Worm (Caenorhabditis elegans): ENCODE results near the gene F36H9.10.

DNA sequence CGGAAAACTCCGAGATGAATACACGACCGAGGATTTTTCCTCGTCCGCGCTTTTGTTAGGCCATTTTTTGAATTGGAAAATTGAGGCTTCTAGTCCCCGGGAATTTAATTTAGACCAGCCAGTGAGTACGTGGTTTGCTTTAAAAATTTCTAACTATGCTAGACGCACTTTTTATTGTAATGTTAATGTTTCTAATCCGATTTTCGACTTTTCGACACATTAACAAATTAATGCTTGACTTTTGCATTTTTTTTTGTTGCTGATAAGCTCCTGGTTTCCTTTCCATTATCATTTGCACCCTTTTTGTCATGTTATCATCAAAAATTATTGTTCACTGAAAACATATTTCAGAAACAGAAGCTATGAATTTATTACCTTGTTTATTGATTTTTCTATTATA lies 41.1 kb upstream of the F36H9.10 start, which contains the start of gene clec-204:
- no peak for TF ChIP-seq ama-1 (optimal IDR thresholded peaks at IDR 0.05)
- TF ChIP-seq ceh-13 (GFP tag; optimal IDR thresholded peaks at IDR 0.05) = no peak
- TF ChIP-seq scrt-1 (GFP tag; IDR thresholded peaks at IDR 0.05) = no peak
- TF ChIP-seq hnd-1 (tag; optimal IDR thresholded peaks at IDR 0.05) = no peak
- TF ChIP-seq flt-1 (GFP tag; IDR thresholded peaks at IDR 0.05) = no peak
- no peak for TF ChIP-seq ceh-36 (tag; optimal IDR thresholded peaks at IDR 0.05)
- no peak for TF ChIP-seq B0310.2 (tag; optimal IDR thresholded peaks at IDR 0.05)
- no peak for TF ChIP-seq tbx-11 (GFP tag; IDR thresholded peaks at IDR 0.05)
- TF ChIP-seq tbx-37 (GFP tag; conservative IDR thresholded peaks at IDR 0.05) = no peak
- no peak for TF ChIP-seq hmbx-1 (tag; optimal IDR thresholded peaks at IDR 0.05)
- no peak for TF ChIP-seq F13C5.2 (tag; optimal IDR thresholded peaks at IDR 0.05)
- TF ChIP-seq aly-1 (tag; optimal IDR thresholded peaks at IDR 0.05) = no peak
- TF ChIP-seq tra-4 (tag; optimal IDR thresholded peaks at IDR 0.05) = no peak

Data from whole organism, early embryonic.